Worm (Caenorhabditis elegans) whole organism, young adult: ENCODE results near the gene K09A9.6.

Experiments
- B0261.1 ChIP-seq: sonication (generic microtip); optimal IDR thresholded peaks from 2 replicates; lab custom pipeline; 2016; ENCODE audit warnings: mild to moderate bottlenecking, missing genetic modification characterization, moderate library complexity, missing compliant biosample characterization
- Y56A3A.18 ChIP-seq: fragments of 200-800 bp; sonication (Bioruptor generic); IDR thresholded peaks from 2 replicates; pipeline ENCODE4 v1.3.6; 2022; ENCODE audit warnings: missing genetic modification reagents, missing genetic modification characterization, missing compliant biosample characterization
- Y95B8A.8 ChIP-seq: fragments of 200-800 bp; sonication (Bioruptor generic); IDR thresholded peaks from 2 replicates; pipeline ENCODE4 v1.3.6; 2022; ENCODE audit warnings: missing genetic modification reagents, missing genetic modification characterization, missing compliant biosample characterization
- ama-1 ChIP-seq, 3 experiments: fragments of 150-350 bp in 1 of 3; sonication (generic microtip) in 2 of 3; optimal IDR thresholded peaks; 2 replicates each; lab custom pipeline; 2014 to 2018; ENCODE audit warnings: missing biosample characterization in 2 of 3, missing genetic modification characterization in 2 of 3, missing genetic modification reagents in 2 of 3
- atf-7 ChIP-seq: sonication (generic microtip); optimal IDR thresholded peaks from 2 replicates; lab custom pipeline; 2017; ENCODE audit warnings: mild to moderate bottlenecking, missing genetic modification characterization, missing compliant biosample characterization
- attf-6 ChIP-seq: fragments of 200-800 bp; sonication (Bioruptor generic); IDR thresholded peaks from 2 replicates; pipeline ENCODE4 v1.3.6; 2022; ENCODE audit warnings: missing genetic modification reagents, missing genetic modification characterization, missing compliant biosample characterization
- dpl-1 ChIP-seq: fragments of 150-350 bp; optimal IDR thresholded peaks from 2 replicates; lab custom pipeline; 2014; ENCODE audit warnings: missing biosample characterization, missing genetic modification reagents, missing genetic modification characterization
- lin-35 ChIP-seq, 3 experiments: fragments of 150-350 bp in 2 of 3; sonication (generic microtip) in 1 of 3; optimal IDR thresholded peaks; 2 replicates each; lab custom pipeline; 2014 to 2018; ENCODE audit warnings: missing biosample characterization in 3 of 3, missing genetic modification characterization in 3 of 3, missing genetic modification reagents in 3 of 3
- nfya-1 ChIP-seq: sonication (generic microtip); optimal IDR thresholded peaks from 2 replicates; lab custom pipeline; 2017; ENCODE audit warnings: antibody characterized with exemption, missing compliant biosample characterization, missing genetic modification characterization, borderline replicate concordance; ENCODE audit not compliant: insufficient read depth
- nfya-2 ChIP-seq: fragments of 200-800 bp; sonication (Bioruptor generic); IDR thresholded peaks from 2 replicates; pipeline ENCODE4 v1.3.6; 2022; ENCODE audit warnings: missing genetic modification reagents, missing genetic modification characterization, missing compliant biosample characterization
- pha-4 ChIP-seq: fragments of 150-350 bp; sonication (generic microtip); optimal IDR thresholded peaks from 2 replicates; lab custom pipeline; 2014; ENCODE audit warnings: missing biosample characterization, missing genetic modification reagents, missing genetic modification characterization
- somi-1 ChIP-seq: fragments of 200-800 bp; sonication (Bioruptor generic); optimal IDR thresholded peaks from 2 replicates; lab custom pipeline; 2018; ENCODE audit warnings: mild to moderate bottlenecking, missing genetic modification characterization, missing compliant biosample characterization
- unc-130 ChIP-seq: sonication (generic microtip); optimal IDR thresholded peaks from 2 replicates; lab custom pipeline; 2016; ENCODE audit warnings: missing genetic modification reagents, missing genetic modification characterization, missing compliant biosample characterization
- ztf-18 ChIP-seq: sonication (generic microtip); optimal IDR thresholded peaks from 2 replicates; lab custom pipeline; 2016; ENCODE audit warnings: missing genotype, mild to moderate bottlenecking, missing genetic modification characterization, missing compliant biosample characterization

DNA sequence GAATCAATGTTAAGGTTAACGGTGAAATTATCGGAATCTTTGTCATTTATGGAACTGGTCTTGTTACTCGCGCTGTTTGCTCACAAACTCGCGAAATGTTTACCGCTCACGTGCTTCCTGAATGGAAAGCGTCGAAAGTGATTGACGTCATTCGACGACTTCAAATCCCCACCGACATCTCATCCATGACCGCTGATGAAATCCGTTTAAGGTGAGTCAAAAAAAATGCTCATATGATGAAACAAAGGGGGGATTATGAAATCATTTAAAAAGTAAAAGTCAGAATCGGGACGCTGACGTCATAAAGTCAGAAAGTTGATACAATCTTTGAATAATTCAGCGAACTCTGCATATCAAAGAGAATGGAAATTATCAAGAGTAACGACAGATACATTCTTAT is 31.6 kb downstream of the K09A9.6 start:
- no peak for TF ChIP-seq somi-1 (GFP tag; lab: Kevin White, UChicago)
- TF ChIP-seq dpl-1 (GFP tag; lab: Kevin White, UChicago) = no peak
- TF ChIP-seq ztf-18 (tag; lab: Kevin White, UChicago) = no peak
- no peak for TF ChIP-seq Y95B8A.8 (GFP tag; lab: Robert Waterston, UW)
- TF ChIP-seq pha-4 = no peak
- TF ChIP-seq ama-1 (optimal IDR thresholded peaks at IDR 0.05; lab: Kevin White, UChicago) = no peak
- TF ChIP-seq ama-1 (GFP tag; optimal IDR thresholded peaks at IDR 0.05; lab: Kevin White, UChicago) = no peak
- TF ChIP-seq nfya-1 (tag; lab: Kevin White, UChicago) = no peak
- TF ChIP-seq nfya-2 (GFP tag; lab: Robert Waterston, UW) = no peak
- TF ChIP-seq unc-130 (GFP tag; lab: Kevin White, UChicago) = no peak
- TF ChIP-seq B0261.1 (tag; lab: Kevin White, UChicago) = no peak
- TF ChIP-seq lin-35 (GFP tag; optimal IDR thresholded peaks at IDR 0.05; lab: Kevin White, UChicago) = peak in 1 of 3 experiments; percentile 44
- TF ChIP-seq attf-6 (GFP tag; lab: Robert Waterston, UW) = no peak
- peak; percentile 30 for TF ChIP-seq atf-7 (tag; lab: Kevin White, UChicago)
- no peak for TF ChIP-seq Y56A3A.18 (GFP tag; lab: Robert Waterston, UW)
